Worm (Caenorhabditis elegans) whole organism, mixed stage, embryonic: ENCODE measurements around the gene hum-4.

ENCODE experiments used
- elt-1 ChIP-seq: sonication (generic microtip); optimal IDR thresholded peaks from 2 replicates; lab custom pipeline; 2017; ENCODE audit warnings: missing genetic modification characterization, mild to moderate bottlenecking, missing compliant biosample characterization, antibody characterized with exemption, moderate library complexity, borderline replicate concordance; ENCODE audit not compliant: insufficient read depth
- ham-2 ChIP-seq: fragments of 200-800 bp; sonication (Bioruptor generic); optimal IDR thresholded peaks from 2 replicates; lab custom pipeline; 2018; ENCODE audit warnings: mild to moderate bottlenecking, missing genetic modification characterization, missing compliant biosample characterization
- lin-32 ChIP-seq: fragments of 200-800 bp; sonication (Bioruptor generic); optimal IDR thresholded peaks from 2 replicates; lab custom pipeline; 2018; ENCODE audit warnings: mild to moderate bottlenecking, missing genetic modification characterization, missing compliant biosample characterization
- lsy-2 ChIP-seq: fragments of 150-350 bp; optimal IDR thresholded peaks from 2 replicates; lab custom pipeline; 2014; ENCODE audit warnings: missing biosample characterization, missing genetic modification characterization
- nhr-237 ChIP-seq: fragments of 150-350 bp; optimal IDR thresholded peaks from 2 replicates; lab custom pipeline; 2014; ENCODE audit warnings: missing biosample characterization, missing genetic modification characterization
- nhr-28 ChIP-seq: fragments of 150-350 bp; optimal IDR thresholded peaks from 2 replicates; lab custom pipeline; 2014; ENCODE audit warnings: missing biosample characterization, missing genetic modification characterization
- nhr-76 ChIP-seq: sonication (generic microtip); optimal IDR thresholded peaks from 2 replicates; lab custom pipeline; 2017; ENCODE audit warnings: missing biosample characterization, missing genetic modification characterization
- pha-4 ChIP-seq: fragments of 150-350 bp; optimal IDR thresholded peaks from 2 replicates; lab custom pipeline; 2018; ENCODE audit warnings: missing biosample characterization, missing genetic modification reagents, missing genetic modification characterization
- sem-2 ChIP-seq: fragments of 200-800 bp; sonication (Bioruptor generic); optimal IDR thresholded peaks from 2 replicates; lab custom pipeline; 2018; ENCODE audit warnings: mild to moderate bottlenecking, missing genetic modification characterization, missing compliant biosample characterization
- snpc-4 ChIP-seq: fragments of 150-350 bp; optimal IDR thresholded peaks from 2 replicates; lab custom pipeline; 2014; ENCODE audit warnings: missing biosample characterization, missing genetic modification characterization
- sptf-1 ChIP-seq: sonication (generic microtip); optimal IDR thresholded peaks from 2 replicates; lab custom pipeline; 2017; ENCODE audit warnings: mild to moderate bottlenecking, missing genetic modification characterization, moderate library complexity, missing compliant biosample characterization
- unc-39 ChIP-seq: fragments of 150-350 bp; optimal IDR thresholded peaks from 2 replicates; lab custom pipeline; 2014; ENCODE audit warnings: missing biosample characterization, missing genetic modification characterization
- unc-62 ChIP-seq: fragments of 150-350 bp; optimal IDR thresholded peaks from 2 replicates; lab custom pipeline; 2014; ENCODE audit warnings: missing biosample characterization, missing genetic modification reagents, missing genetic modification characterization
- ztf-11 ChIP-seq: fragments of 150-350 bp; optimal IDR thresholded peaks from 2 replicates; lab custom pipeline; 2014; ENCODE audit warnings: missing biosample characterization, missing genetic modification characterization

- no peak for TF ChIP-seq nhr-76 (tag; lab: Kevin White, UChicago)
- TF ChIP-seq nhr-237 (tag; lab: Kevin White, UChicago): no peak
- no peak for TF ChIP-seq elt-1 (tag; lab: Kevin White, UChicago)
- TF ChIP-seq ham-2 (GFP tag; lab: Kevin White, UChicago): no peak
- TF ChIP-seq lsy-2 (tag; lab: Kevin White, UChicago): no peak
- TF ChIP-seq unc-62 (GFP tag; lab: Kevin White, UChicago): no peak
- TF ChIP-seq sem-2 (GFP tag; lab: Kevin White, UChicago): no peak
- TF ChIP-seq sptf-1: no peak
- no peak for TF ChIP-seq nhr-28 (tag; lab: Kevin White, UChicago)
- no peak for TF ChIP-seq pha-4 (tag; lab: Kevin White, UChicago)
- TF ChIP-seq snpc-4 (tag; lab: Kevin White, UChicago): no peak
- TF ChIP-seq unc-39 (tag; lab: Kevin White, UChicago): no peak
- TF ChIP-seq ztf-11: no peak
- no peak for TF ChIP-seq lin-32 (GFP tag; lab: Kevin White, UChicago)
These were observed 47.5 kb downstream of the hum-4 start for ce11 chrX:11385916-11386315.
